Fruit fly (Drosophila melanogaster) whole organism, embryonic: Measurements from ENCODE around the gene CG42854.
A peak's percentile ranks its signal among the peaks of the same experiment; 100 is the strongest.

Source experiments
- B-H1 ChIP-seq: fragments of 200-800 bp; sonication (Bioruptor generic); IDR thresholded peaks from 3 replicates; pipeline ENCODE4 v1.3.6; 2022; ENCODE audit warnings: missing biosample characterization, missing genetic modification characterization
- Blimp-1 ChIP-seq: fragments of 200-800 bp; sonication (Bioruptor generic); optimal IDR thresholded peaks from 3 replicates; lab custom pipeline; 2018; ENCODE audit warnings: missing biosample characterization, missing genetic modification characterization, mild to moderate bottlenecking, moderate library complexity, missing genetic modification reagents
- CG10209 ChIP-seq: fragments of 200-800 bp; sonication (Bioruptor generic); optimal IDR thresholded peaks from 3 replicates; lab custom pipeline; 2017; ENCODE audit warnings: missing biosample characterization, mild to moderate bottlenecking, missing genetic modification characterization, missing genetic modification reagents
- CG11398 ChIP-seq: fragments of 200-800 bp; sonication (Bioruptor generic); optimal IDR thresholded peaks from 2 replicates; lab custom pipeline; 2016; ENCODE audit warnings: missing biosample characterization, missing genetic modification characterization
- CG11504 ChIP-seq: fragments of 200-800 bp; sonication (Bioruptor generic); optimal IDR thresholded peaks from 3 replicates; lab custom pipeline; 2019; ENCODE audit warnings: missing biosample characterization, mild to moderate bottlenecking, missing genetic modification characterization, moderate library complexity
- CG12659 ChIP-seq: fragments of 200-800 bp; sonication (Bioruptor generic); optimal IDR thresholded peaks from 3 replicates; lab custom pipeline; 2017; ENCODE audit warnings: mild to moderate bottlenecking, missing biosample characterization, missing genetic modification reagents, missing genetic modification characterization
- CG13775 ChIP-seq: fragments of 200-800 bp; sonication (Bioruptor generic); optimal IDR thresholded peaks from 3 replicates; lab custom pipeline; 2017; ENCODE audit warnings: missing biosample characterization, mild to moderate bottlenecking, missing genetic modification characterization
- CG14014 ChIP-seq: fragments of 200-800 bp; sonication (Bioruptor generic); IDR thresholded peaks from 2 replicates; pipeline ENCODE4 v1.3.6; 2022; ENCODE audit warnings: missing biosample characterization, missing genetic modification characterization
- CG14710 ChIP-seq: fragments of 200-800 bp; sonication (Bioruptor generic); optimal IDR thresholded peaks from 3 replicates; lab custom pipeline; 2019; ENCODE audit warnings: missing biosample characterization, mild to moderate bottlenecking, missing genetic modification characterization, moderate library complexity
- CG17912 ChIP-seq: fragments of 200-800 bp; sonication (Bioruptor generic); optimal IDR thresholded peaks from 2 replicates; lab custom pipeline; 2018; ENCODE audit warnings: missing biosample characterization, mild to moderate bottlenecking, missing genetic modification characterization
- CG2678 ChIP-seq: fragments of 200-800 bp; sonication (Bioruptor generic); optimal IDR thresholded peaks from 3 replicates; lab custom pipeline; 2019; ENCODE audit warnings: missing biosample characterization, mild to moderate bottlenecking, missing genetic modification characterization, moderate library complexity
- CG31388 ChIP-seq: fragments of 200-800 bp; sonication (Bioruptor generic); optimal IDR thresholded peaks from 2 replicates; lab custom pipeline; 2016; ENCODE audit warnings: missing biosample characterization, missing genetic modification characterization
- CG32532 ChIP-seq: fragments of 200-800 bp; sonication (Bioruptor generic); IDR thresholded peaks from 2 replicates; pipeline ENCODE4 v1.3.6; 2022; ENCODE audit warnings: missing biosample characterization, missing genetic modification characterization
- CG32767 ChIP-seq: fragments of 200-800 bp; sonication (Bioruptor generic); IDR thresholded peaks from 2 replicates; pipeline ENCODE4 v1.3.6; 2022; ENCODE audit warnings: missing biosample characterization, missing genetic modification characterization
- CG34224 ChIP-seq: fragments of 200-800 bp; sonication (Bioruptor generic); IDR thresholded peaks from 3 replicates; pipeline ENCODE4 v1.3.6; 2022; ENCODE audit warnings: missing biosample characterization, missing genetic modification characterization; ENCODE audit not compliant: partially characterized antibody
- CG3838 ChIP-seq: fragments of 200-800 bp; sonication (Bioruptor generic); optimal IDR thresholded peaks from 3 replicates; lab custom pipeline; 2016; ENCODE audit warnings: missing biosample characterization, missing genetic modification characterization
- CG43689 ChIP-seq: fragments of 200-800 bp; sonication (Bioruptor generic); IDR thresholded peaks from 2 replicates; pipeline ENCODE4 v1.3.6; 2022; ENCODE audit warnings: missing biosample characterization, missing genetic modification characterization
- CG4424 ChIP-seq: fragments of 200-800 bp; sonication (Bioruptor generic); optimal IDR thresholded peaks from 3 replicates; lab custom pipeline; 2016; ENCODE audit warnings: missing biosample characterization, missing genetic modification characterization
- CG4820 ChIP-seq: fragments of 200-800 bp; sonication (Bioruptor generic); optimal IDR thresholded peaks from 3 replicates; lab custom pipeline; 2016; ENCODE audit warnings: missing biosample characterization, missing genetic modification characterization
- CG5245 ChIP-seq: fragments of 200-800 bp; sonication (Bioruptor generic); optimal IDR thresholded peaks from 3 replicates; lab custom pipeline; 2016; ENCODE audit warnings: missing biosample characterization, missing genetic modification characterization
- CG6654 ChIP-seq: fragments of 200-800 bp; sonication (Bioruptor generic); optimal IDR thresholded peaks from 2 replicates; lab custom pipeline; 2017; ENCODE audit warnings: missing biosample characterization, mild to moderate bottlenecking, missing genetic modification characterization
- CG7271 ChIP-seq: fragments of 200-800 bp; sonication (Bioruptor generic); optimal IDR thresholded peaks from 2 replicates; lab custom pipeline; 2018; ENCODE audit warnings: missing biosample characterization, mild to moderate bottlenecking, missing genetic modification characterization, moderate library complexity
- CG9797 ChIP-seq: fragments of 200-800 bp; sonication (Bioruptor generic); optimal IDR thresholded peaks from 3 replicates; lab custom pipeline; 2018; ENCODE audit warnings: missing biosample characterization, mild to moderate bottlenecking, missing genetic modification characterization
- Fer2 ChIP-seq: fragments of 200-800 bp; sonication (Bioruptor generic); optimal IDR thresholded peaks from 2 replicates; lab custom pipeline; 2018; ENCODE audit warnings: missing biosample characterization, mild to moderate bottlenecking, missing genetic modification characterization, moderate library complexity
- H15 ChIP-seq: fragments of 200-800 bp; sonication (Bioruptor generic); IDR thresholded peaks from 3 replicates; pipeline ENCODE4 v1.3.6; 2022; ENCODE audit warnings: missing biosample characterization, missing genetic modification characterization
- H2.0 ChIP-seq: fragments of 200-800 bp; sonication (Bioruptor generic); IDR thresholded peaks from 2 replicates; pipeline ENCODE4 v1.3.6; 2022; ENCODE audit warnings: missing biosample characterization, missing genetic modification characterization
- HmgZ ChIP-seq: fragments of 200-800 bp; sonication (Bioruptor generic); optimal IDR thresholded peaks from 2 replicates; lab custom pipeline; 2018; ENCODE audit warnings: missing biosample characterization, mild to moderate bottlenecking, missing genetic modification characterization
- NK7.1 ChIP-seq: fragments of 200-800 bp; sonication (Bioruptor generic); optimal IDR thresholded peaks from 3 replicates; lab custom pipeline; 2016; ENCODE audit warnings: missing biosample characterization, missing genetic modification characterization
- Rfx ChIP-seq: fragments of 200-800 bp; sonication (Bioruptor generic); IDR thresholded peaks from 2 replicates; pipeline ENCODE4 v1.3.6; 2022; ENCODE audit warnings: missing biosample characterization, missing genetic modification characterization
- Sin3A ChIP-seq: fragments of >200 bp; optimal IDR thresholded peaks from 2 replicates; lab custom pipeline; 2018
- Sox102F ChIP-seq: fragments of 200-800 bp; sonication (Bioruptor generic); optimal IDR thresholded peaks from 2 replicates; lab custom pipeline; 2018; ENCODE audit warnings: missing biosample characterization, mild to moderate bottlenecking, missing genetic modification characterization, moderate library complexity
- Ssrp ChIP-seq: fragments of 200-800 bp; sonication (Bioruptor generic); optimal IDR thresholded peaks from 2 replicates; lab custom pipeline; 2018; ENCODE audit warnings: missing biosample characterization, mild to moderate bottlenecking, missing genetic modification characterization, moderate library complexity
- btn ChIP-seq: fragments of 200-800 bp; sonication (Bioruptor generic); optimal IDR thresholded peaks from 2 replicates; lab custom pipeline; 2016; ENCODE audit warnings: missing biosample characterization, missing genetic modification characterization
- esg ChIP-seq: fragments of 200-800 bp; sonication (Bioruptor generic); conservative IDR thresholded peaks from 2 replicates; pipeline ENCODE4 v1.3.6; 2022; ENCODE audit warnings: missing biosample characterization, missing genetic modification characterization
- fd96Cb ChIP-seq: fragments of 200-800 bp; sonication (Bioruptor generic); optimal IDR thresholded peaks from 2 replicates; lab custom pipeline; 2018; ENCODE audit warnings: missing biosample characterization, mild to moderate bottlenecking, missing genetic modification characterization, moderate library complexity
- gsb ChIP-seq: fragments of 200-800 bp; sonication (Bioruptor generic); IDR thresholded peaks from 2 replicates; pipeline ENCODE4 v1.3.6; 2022; ENCODE audit warnings: missing biosample characterization, missing genetic modification characterization
- ind ChIP-seq: fragments of 200-800 bp; sonication (Bioruptor generic); optimal IDR thresholded peaks from 3 replicates; lab custom pipeline; 2016; ENCODE audit warnings: missing biosample characterization, missing genetic modification characterization
- jumu ChIP-seq: fragments of 200-800 bp; sonication (Bioruptor generic); optimal IDR thresholded peaks from 3 replicates; lab custom pipeline; 2016; ENCODE audit warnings: missing biosample characterization, missing genetic modification characterization
- kay ChIP-seq: fragments of 200-800 bp; sonication (Bioruptor generic); optimal IDR thresholded peaks from 2 replicates; lab custom pipeline; 2016; ENCODE audit warnings: missing biosample characterization, missing genetic modification characterization
- luna ChIP-seq: fragments of 200-800 bp; sonication (Bioruptor generic); optimal IDR thresholded peaks from 2 replicates; lab custom pipeline; 2016; ENCODE audit warnings: missing biosample characterization, missing genetic modification characterization
- nerfin-1 ChIP-seq: fragments of 200-800 bp; sonication (Bioruptor generic); optimal IDR thresholded peaks from 3 replicates; lab custom pipeline; 2019; ENCODE audit warnings: missing biosample characterization, mild to moderate bottlenecking, missing genetic modification characterization, moderate library complexity
- prd ChIP-seq, 3 experiments: fragments of >200 bp in 2 of 3; fragments of 200-800 bp in 1 of 3; sonication (Bioruptor generic) in 1 of 3; optimal IDR thresholded peaks in 2 of 3; IDR thresholded peaks in 1 of 3; 2 replicates in 2 of 3; 3 replicates in 1 of 3; pipeline versions ENCODE4 v1.3.6 to Lab custom; 2017 to 2022; ENCODE audit warnings: missing biosample characterization in 1 of 3, missing genetic modification characterization in 1 of 3
- repo ChIP-seq: fragments of 200-800 bp; sonication (Bioruptor generic); optimal IDR thresholded peaks from 2 replicates; lab custom pipeline; 2016; ENCODE audit warnings: missing biosample characterization, missing genetic modification characterization
- row ChIP-seq: fragments of 200-800 bp; sonication (Bioruptor generic); IDR thresholded peaks from 3 replicates; pipeline ENCODE4 v1.3.6; 2022; ENCODE audit warnings: missing biosample characterization, missing genetic modification characterization
- sens ChIP-seq: fragments of 200-800 bp; sonication (Bioruptor generic); peaks from one replicate; lab custom pipeline; 2016; ENCODE audit warnings: missing biosample characterization, missing genetic modification characterization
- slp2 ChIP-seq: fragments of 200-800 bp; sonication (Bioruptor generic); optimal IDR thresholded peaks from 2 replicates; lab custom pipeline; 2016; ENCODE audit warnings: missing biosample characterization, missing genetic modification characterization
- so ChIP-seq: fragments of 200-800 bp; sonication (Bioruptor generic); IDR thresholded peaks from 3 replicates; pipeline ENCODE4 v1.3.6; 2022; ENCODE audit warnings: missing biosample characterization, missing genetic modification characterization
- stc ChIP-seq: fragments of 200-800 bp; sonication (Bioruptor generic); IDR thresholded peaks from 2 replicates; pipeline ENCODE4 v1.3.6; 2022; ENCODE audit warnings: missing biosample characterization, missing genetic modification characterization
- tup ChIP-seq: fragments of 200-800 bp; sonication (Bioruptor generic); optimal IDR thresholded peaks from 2 replicates; lab custom pipeline; 2016; ENCODE audit warnings: missing biosample characterization, mild to moderate bottlenecking, missing genetic modification characterization, moderate library complexity
- vvl ChIP-seq: fragments of 200-800 bp; sonication (Bioruptor generic); IDR thresholded peaks from 2 replicates; pipeline ENCODE4 v1.3.6; 2022; ENCODE audit warnings: missing biosample characterization, missing genetic modification characterization
- zfh1 ChIP-seq: fragments of 200-800 bp; sonication (Bioruptor generic); IDR thresholded peaks from 3 replicates; pipeline ENCODE4 v1.3.6; 2022; ENCODE audit warnings: missing biosample characterization, missing genetic modification characterization

The CG42854 gene

dm6 chrX:17293385-17293784, 46.6 kb upstream of the CG42854 start:
- no peak for TF ChIP-seq HmgZ (tag; lab: Kevin White, UChicago)
- TF ChIP-seq CG12659 (GFP tag; lab: Kevin White, UChicago): peak; percentile 6
- TF ChIP-seq vvl: peak; percentile 58
- no peak for TF ChIP-seq prd (optimal IDR thresholded peaks at IDR 0.05; lab: Kevin White, UChicago)
- TF ChIP-seq prd (GFP tag; IDR thresholded peaks at IDR 0.05; lab: Robert Waterston, UW): peak; percentile 76
- peak; percentile 23 for TF ChIP-seq nerfin-1 (tag; lab: Kevin White, UChicago)
- TF ChIP-seq ind (GFP tag; lab: Kevin White, UChicago): peak; percentile 46
- peak; percentile 33; the same call in 1 of the 2 replicates for TF ChIP-seq esg
- TF ChIP-seq Sin3A (lab: Kevin White, UChicago): no peak
- TF ChIP-seq CG4424: peak; percentile 39
- peak; percentile 42; the same call in 1 of the 3 replicates for TF ChIP-seq row (GFP tag; lab: Robert Waterston, UW)
- TF ChIP-seq luna (GFP tag; lab: Kevin White, UChicago): no peak
- peak; percentile 49; the same call in 1 of the 3 replicates for TF ChIP-seq zfh1 (GFP tag; lab: Robert Waterston, UW)
- peak; percentile 78 for TF ChIP-seq CG2678 (tag; lab: Kevin White, UChicago)
- TF ChIP-seq CG34224 (GFP tag; lab: Robert Waterston, UW): no peak
- TF ChIP-seq CG14014 (GFP tag; lab: Robert Waterston, UW): 0 out of 2 replicates have a peak, but pooled peaks have one; percentile 32
- TF ChIP-seq tup (GFP tag; lab: Kevin White, UChicago): no peak
- peak; percentile 23 for TF ChIP-seq Fer2 (tag; lab: Kevin White, UChicago)
- peak; percentile 14 for TF ChIP-seq CG7271 (tag; lab: Kevin White, UChicago)
- TF ChIP-seq Sox102F (GFP tag; lab: Kevin White, UChicago): peak; percentile 56
- peak; percentile 43; the same call in 1 of the 2 replicates for TF ChIP-seq stc (GFP tag; lab: Robert Waterston, UW)
- no peak for TF ChIP-seq NK7.1 (GFP tag; lab: Kevin White, UChicago)
- TF ChIP-seq Ssrp (tag; lab: Kevin White, UChicago): peak; percentile 7
- no peak for TF ChIP-seq btn (GFP tag; lab: Kevin White, UChicago)
- no peak for TF ChIP-seq CG3838
- peak; percentile 49 for TF ChIP-seq CG10209
- TF ChIP-seq B-H1 (GFP tag; lab: Robert Waterston, UW): peak; percentile 35; the same call in 2 of the 3 replicates
- TF ChIP-seq CG32532 (GFP tag; lab: Robert Waterston, UW): peak; percentile 67
- TF ChIP-seq CG11504 (tag; lab: Kevin White, UChicago): peak; percentile 79
- no peak for TF ChIP-seq CG11398
- TF ChIP-seq so (GFP tag; lab: Robert Waterston, UW): no peak
- TF ChIP-seq slp2 (GFP tag; lab: Kevin White, UChicago): no peak
- TF ChIP-seq jumu (GFP tag; lab: Kevin White, UChicago): no peak
- TF ChIP-seq fd96Cb (tag; lab: Kevin White, UChicago): peak; percentile 39
- 0 out of 2 replicates have a peak, but pooled peaks have one; percentile 39 for TF ChIP-seq CG32767 (GFP tag; lab: Robert Waterston, UW)
- TF ChIP-seq Rfx (GFP tag; lab: Robert Waterston, UW): peak; percentile 69
- TF ChIP-seq CG13775 (GFP tag; lab: Kevin White, UChicago): peak; percentile 8
- peak; percentile 41 for TF ChIP-seq sens (GFP tag; lab: Kevin White, UChicago)
- no peak for TF ChIP-seq CG6654 (GFP tag; lab: Kevin White, UChicago)
- TF ChIP-seq CG14710 (tag; lab: Kevin White, UChicago): peak; percentile 48
- 0 out of 3 replicates have a peak, but pooled peaks have one; percentile 46 for TF ChIP-seq H15 (GFP tag; lab: Robert Waterston, UW)
- TF ChIP-seq CG43689 (GFP tag; lab: Robert Waterston, UW): no peak
- no peak for TF ChIP-seq kay (GFP tag; lab: Kevin White, UChicago)
- TF ChIP-seq Blimp-1: peak; percentile 42
- TF ChIP-seq repo (GFP tag; lab: Kevin White, UChicago): no peak
- no peak for TF ChIP-seq CG5245 (GFP tag; lab: Kevin White, UChicago)
- TF ChIP-seq CG4820 (GFP tag; lab: Kevin White, UChicago): peak; percentile 21
- no peak for TF ChIP-seq CG31388 (GFP tag; lab: Kevin White, UChicago)
- TF ChIP-seq gsb (GFP tag; lab: Robert Waterston, UW): no peak
- no peak for TF ChIP-seq CG9797 (GFP tag; lab: Kevin White, UChicago)
- no peak for TF ChIP-seq CG17912 (GFP tag; lab: Kevin White, UChicago)
- TF ChIP-seq H2.0 (GFP tag; lab: Robert Waterston, UW): peak; percentile 32; the same call in 1 of the 2 replicates
